Fruit fly (Drosophila melanogaster): Measurements from ENCODE around the gene heca.

- no peak for TF ChIP-seq CG8478 (optimal IDR thresholded peaks at IDR 0.05)
- TF ChIP-seq CTCF (optimal IDR thresholded peaks at IDR 0.05) = no peak
Measured at dm6 chr3R:30265420-30265819, 12.3 kb upstream of the heca start.

Measured in S2 (cell line).